Fruit fly (Drosophila melanogaster) whole organism, embryonic: ENCODE measurements around the gene CG15362.

ENCODE experiments used
- Abd-B ChIP-seq: fragments of 200-800 bp; sonication (Bioruptor generic); optimal IDR thresholded peaks from 2 replicates; lab custom pipeline; 2018; ENCODE audit warnings: missing biosample characterization, mild to moderate bottlenecking, missing genetic modification characterization, moderate library complexity
- BEAF-32 ChIP-seq: fragments of 200-800 bp; sonication (Bioruptor generic); optimal IDR thresholded peaks from 3 replicates; lab custom pipeline; 2017; ENCODE audit warnings: missing biosample characterization, missing genetic modification characterization, mild to moderate bottlenecking, moderate library complexity, missing genetic modification reagents
- Bgb ChIP-seq: fragments of 200-800 bp; sonication (Bioruptor generic); IDR thresholded peaks from 2 replicates; pipeline ENCODE4 v1.3.6; 2022; ENCODE audit warnings: missing biosample characterization, missing genetic modification characterization; ENCODE audit not compliant: partially characterized antibody
- Blimp-1 ChIP-seq: fragments of 200-800 bp; sonication (Bioruptor generic); optimal IDR thresholded peaks from 3 replicates; lab custom pipeline; 2018; ENCODE audit warnings: missing biosample characterization, missing genetic modification characterization, mild to moderate bottlenecking, moderate library complexity, missing genetic modification reagents
- CG11398 ChIP-seq: fragments of 200-800 bp; sonication (Bioruptor generic); optimal IDR thresholded peaks from 2 replicates; lab custom pipeline; 2016; ENCODE audit warnings: missing biosample characterization, missing genetic modification characterization
- CG12071 ChIP-seq: fragments of 200-800 bp; sonication (Bioruptor generic); optimal IDR thresholded peaks from 3 replicates; lab custom pipeline; 2018; ENCODE audit warnings: missing biosample characterization, mild to moderate bottlenecking, missing genetic modification characterization
- CG13775 ChIP-seq: fragments of 200-800 bp; sonication (Bioruptor generic); optimal IDR thresholded peaks from 3 replicates; lab custom pipeline; 2017; ENCODE audit warnings: missing biosample characterization, mild to moderate bottlenecking, missing genetic modification characterization
- CG14965 ChIP-seq: fragments of 200-800 bp; sonication (Bioruptor generic); optimal IDR thresholded peaks from 2 replicates; lab custom pipeline; 2016; ENCODE audit warnings: missing biosample characterization, missing genetic modification characterization, borderline replicate concordance
- CG15479 ChIP-seq: fragments of 200-800 bp; sonication (Bioruptor generic); optimal IDR thresholded peaks from 3 replicates; lab custom pipeline; 2019; ENCODE audit warnings: missing biosample characterization, mild to moderate bottlenecking, missing genetic modification characterization, moderate library complexity
- CG15514 ChIP-seq: fragments of 200-800 bp; sonication (Bioruptor generic); optimal IDR thresholded peaks from 3 replicates; lab custom pipeline; 2017; ENCODE audit warnings: missing biosample characterization, missing genetic modification characterization, mild to moderate bottlenecking, moderate library complexity, missing genetic modification reagents
- CG1832 ChIP-seq: fragments of 200-800 bp; sonication (Bioruptor generic); optimal IDR thresholded peaks from 2 replicates; lab custom pipeline; 2017; ENCODE audit warnings: missing biosample characterization, mild to moderate bottlenecking, missing genetic modification characterization, inconsistent platforms
- CG2116 ChIP-seq: fragments of 200-800 bp; sonication (Bioruptor generic); optimal IDR thresholded peaks from 3 replicates; lab custom pipeline; 2018; ENCODE audit warnings: missing biosample characterization, mild to moderate bottlenecking, missing genetic modification characterization
- CG2129 ChIP-seq: fragments of 200-800 bp; sonication (Bioruptor generic); IDR thresholded peaks from 2 replicates; pipeline ENCODE4 v1.3.6; 2022; ENCODE audit warnings: missing biosample characterization, missing genetic modification characterization; ENCODE audit not compliant: partially characterized antibody
- CG2678 ChIP-seq: fragments of 200-800 bp; sonication (Bioruptor generic); optimal IDR thresholded peaks from 3 replicates; lab custom pipeline; 2019; ENCODE audit warnings: missing biosample characterization, mild to moderate bottlenecking, missing genetic modification characterization, moderate library complexity
- CG3065 ChIP-seq: fragments of 200-800 bp; sonication (Bioruptor generic); optimal IDR thresholded peaks from 2 replicates; lab custom pipeline; 2016; ENCODE audit warnings: missing biosample characterization, missing genetic modification characterization
- CG42726 ChIP-seq: fragments of 200-800 bp; sonication (Bioruptor generic); IDR thresholded peaks from 2 replicates; pipeline ENCODE4 v1.3.6; 2022; ENCODE audit warnings: missing biosample characterization, missing genetic modification characterization; ENCODE audit not compliant: partially characterized antibody
- CG43689 ChIP-seq: fragments of 200-800 bp; sonication (Bioruptor generic); IDR thresholded peaks from 2 replicates; pipeline ENCODE4 v1.3.6; 2022; ENCODE audit warnings: missing biosample characterization, missing genetic modification characterization
- CG4424 ChIP-seq: fragments of 200-800 bp; sonication (Bioruptor generic); optimal IDR thresholded peaks from 3 replicates; lab custom pipeline; 2016; ENCODE audit warnings: missing biosample characterization, missing genetic modification characterization
- CG6765 ChIP-seq: fragments of 200-800 bp; sonication (Bioruptor generic); optimal IDR thresholded peaks from 3 replicates; lab custom pipeline; 2017; ENCODE audit warnings: missing biosample characterization, mild to moderate bottlenecking, missing genetic modification characterization
- CG6813 ChIP-seq: fragments of 200-800 bp; sonication (Bioruptor generic); optimal IDR thresholded peaks from 2 replicates; lab custom pipeline; 2017; ENCODE audit warnings: missing biosample characterization, missing genetic modification characterization, mild to moderate bottlenecking, moderate library complexity, missing genetic modification reagents
- CG8388 ChIP-seq: fragments of 200-800 bp; sonication (Bioruptor generic); optimal IDR thresholded peaks from 2 replicates; lab custom pipeline; 2019; ENCODE audit warnings: missing biosample characterization, mild to moderate bottlenecking, missing genetic modification characterization, moderate library complexity
- CG9609 ChIP-seq: fragments of 200-800 bp; sonication (Bioruptor generic); optimal IDR thresholded peaks from 3 replicates; lab custom pipeline; 2016; ENCODE audit warnings: missing biosample characterization, missing genetic modification characterization
- CG9817 ChIP-seq: fragments of 200-800 bp; sonication (Bioruptor generic); optimal IDR thresholded peaks from 2 replicates; lab custom pipeline; 2018; ENCODE audit warnings: missing biosample characterization, mild to moderate bottlenecking, missing genetic modification characterization, moderate library complexity
- D19A ChIP-seq: fragments of 200-800 bp; optimal IDR thresholded peaks from 3 replicates; lab custom pipeline; 2019; ENCODE audit warnings: missing biosample characterization, mild to moderate bottlenecking, missing genetic modification characterization, moderate library complexity
- Ets97D ChIP-seq: fragments of 200-800 bp; sonication (Bioruptor generic); optimal IDR thresholded peaks from 3 replicates; lab custom pipeline; 2016; ENCODE audit warnings: missing biosample characterization, missing genetic modification characterization
- Fer3 ChIP-seq: fragments of 200-800 bp; sonication (Bioruptor generic); optimal IDR thresholded peaks from 2 replicates; lab custom pipeline; 2018; ENCODE audit warnings: missing biosample characterization, mild to moderate bottlenecking, missing genetic modification characterization, moderate library complexity
- H15 ChIP-seq: fragments of 200-800 bp; sonication (Bioruptor generic); IDR thresholded peaks from 3 replicates; pipeline ENCODE4 v1.3.6; 2022; ENCODE audit warnings: missing biosample characterization, missing genetic modification characterization
- HLH4C ChIP-seq: fragments of 200-800 bp; sonication (Bioruptor generic); IDR thresholded peaks from 3 replicates; pipeline ENCODE4 v1.3.6; 2022; ENCODE audit warnings: missing biosample characterization, missing genetic modification characterization; ENCODE audit not compliant: partially characterized antibody
- HLHmδ ChIP-seq: fragments of 200-800 bp; sonication (Bioruptor generic); optimal IDR thresholded peaks from 2 replicates; lab custom pipeline; 2018; ENCODE audit warnings: missing biosample characterization, mild to moderate bottlenecking, missing genetic modification characterization, moderate library complexity
- HmgD ChIP-seq: fragments of 200-800 bp; sonication (Bioruptor generic); optimal IDR thresholded peaks from 3 replicates; lab custom pipeline; 2016; ENCODE audit warnings: missing biosample characterization, missing genetic modification characterization
- NFAT ChIP-seq: fragments of 200-800 bp; sonication (Bioruptor generic); IDR thresholded peaks from 2 replicates; pipeline ENCODE4 v1.3.6; 2022; ENCODE audit warnings: missing biosample characterization, missing genetic modification characterization
- Oaz ChIP-seq: fragments of 200-800 bp; sonication (Bioruptor generic); IDR thresholded peaks from 2 replicates; pipeline ENCODE4 v1.3.6; 2022; ENCODE audit warnings: missing biosample characterization, missing genetic modification characterization
- Ptx1 ChIP-seq: fragments of 200-800 bp; sonication (Bioruptor generic); IDR thresholded peaks from 2 replicates; pipeline ENCODE4 v1.3.6; 2022; ENCODE audit warnings: missing biosample characterization, missing genetic modification characterization
- crp ChIP-seq, 2 experiments: fragments of 200-800 bp; sonication (Bioruptor generic); optimal IDR thresholded peaks; 2 replicates in 1 of 2; 3 replicates in 1 of 2; lab custom pipeline; 2017; ENCODE audit warnings: missing biosample characterization in 2 of 2, missing genetic modification characterization in 2 of 2, mild to moderate bottlenecking in 1 of 2, moderate library complexity in 1 of 2
- dmrt11E ChIP-seq: fragments of 200-800 bp; sonication (Bioruptor generic); optimal IDR thresholded peaks from 3 replicates; lab custom pipeline; 2018; ENCODE audit warnings: missing biosample characterization, mild to moderate bottlenecking, missing genetic modification characterization, moderate library complexity
- dpn ChIP-seq, 2 experiments: fragments of 200-800 bp; sonication (Bioruptor generic); optimal IDR thresholded peaks; 3 replicates each; lab custom pipeline; 2016; ENCODE audit warnings: missing biosample characterization in 2 of 2, missing genetic modification characterization in 2 of 2
- ems ChIP-seq: fragments of 200-800 bp; sonication (Bioruptor generic); optimal IDR thresholded peaks from 3 replicates; lab custom pipeline; 2016; ENCODE audit warnings: missing biosample characterization, missing genetic modification characterization
- exex ChIP-seq: fragments of 200-800 bp; sonication (Bioruptor generic); optimal IDR thresholded peaks from 4 replicates; lab custom pipeline; 2018; ENCODE audit warnings: missing biosample characterization, mild to moderate bottlenecking, missing genetic modification characterization, moderate library complexity
- gem ChIP-seq: fragments of 200-800 bp; sonication (Bioruptor generic); optimal IDR thresholded peaks from 2 replicates; lab custom pipeline; 2019; ENCODE audit warnings: missing biosample characterization, mild to moderate bottlenecking, missing genetic modification characterization, moderate library complexity
- gsb-n ChIP-seq: fragments of 200-800 bp; sonication (Bioruptor generic); optimal IDR thresholded peaks from 3 replicates; lab custom pipeline; 2018; ENCODE audit warnings: missing biosample characterization, mild to moderate bottlenecking, missing genetic modification characterization
- ind ChIP-seq: fragments of 200-800 bp; sonication (Bioruptor generic); optimal IDR thresholded peaks from 3 replicates; lab custom pipeline; 2016; ENCODE audit warnings: missing biosample characterization, missing genetic modification characterization
- nau ChIP-seq: fragments of 200-800 bp; sonication (Bioruptor generic); optimal IDR thresholded peaks from 3 replicates; lab custom pipeline; 2017; ENCODE audit warnings: missing biosample characterization, mild to moderate bottlenecking, missing genetic modification characterization, missing genetic modification reagents
- org-1 ChIP-seq: fragments of 200-800 bp; sonication (Bioruptor generic); optimal IDR thresholded peaks from 2 replicates; lab custom pipeline; 2017; ENCODE audit warnings: missing biosample characterization, missing genetic modification characterization
- pb ChIP-seq: fragments of 200-800 bp; sonication (Bioruptor generic); optimal IDR thresholded peaks from 3 replicates; lab custom pipeline; 2016; ENCODE audit warnings: missing biosample characterization, missing genetic modification characterization
- sens ChIP-seq: fragments of 200-800 bp; sonication (Bioruptor generic); peaks from one replicate; lab custom pipeline; 2016; ENCODE audit warnings: missing biosample characterization, missing genetic modification characterization
- sim ChIP-seq: fragments of 200-800 bp; sonication (Bioruptor generic); IDR thresholded peaks from 2 replicates; pipeline ENCODE4 v1.3.6; 2022; ENCODE audit warnings: missing biosample characterization, missing genetic modification characterization
- slbo ChIP-seq: fragments of 200-800 bp; sonication (Bioruptor generic); IDR thresholded peaks from 2 replicates; pipeline ENCODE4 v1.3.6; 2022; ENCODE audit warnings: missing biosample characterization, missing genetic modification characterization
- sob ChIP-seq: fragments of 200-800 bp; sonication (Bioruptor generic); IDR thresholded peaks from 2 replicates; pipeline ENCODE4 v1.3.6; 2022; ENCODE audit warnings: missing biosample characterization, missing genetic modification characterization
- ttk ChIP-seq: fragments of 200-800 bp; sonication (Bioruptor generic); IDR thresholded peaks from 2 replicates; pipeline ENCODE4 v2.1.2; 2022; ENCODE audit warnings: missing biosample characterization, missing genetic modification characterization
- vnd ChIP-seq: fragments of 200-800 bp; sonication (Bioruptor generic); IDR thresholded peaks from 3 replicates; pipeline ENCODE4 v1.3.6; 2022; ENCODE audit warnings: missing biosample characterization, missing genetic modification characterization; ENCODE audit not compliant: partially characterized antibody

The CG15362 gene

DNA sequence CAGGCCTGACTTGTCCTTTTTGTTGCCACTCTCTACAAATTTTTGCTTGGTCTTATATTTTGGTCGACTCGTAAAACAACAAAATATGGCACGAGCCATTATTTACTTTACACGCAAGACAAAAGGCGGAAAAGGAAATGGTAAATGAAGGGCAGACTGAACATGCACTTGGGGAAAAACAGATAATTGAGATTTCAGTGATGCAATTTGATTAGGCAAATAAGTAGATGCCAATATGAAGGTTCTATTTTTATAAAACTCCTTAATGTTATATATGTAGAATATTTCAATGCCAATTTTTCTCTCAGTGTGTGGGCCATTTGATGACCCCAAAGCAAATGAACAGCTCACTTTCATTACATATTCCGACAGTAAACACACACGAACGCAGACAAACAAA lies 34.2 kb downstream of the CG15362 start (continued):
- TF ChIP-seq HLHmδ (GFP tag; lab: Kevin White, UChicago): no peak
- no peak for TF ChIP-seq org-1 (GFP tag; lab: Kevin White, UChicago)
- no peak for TF ChIP-seq CG14965 (GFP tag; lab: Kevin White, UChicago)
- no peak for TF ChIP-seq D19A
- TF ChIP-seq H15 (GFP tag; lab: Robert Waterston, UW): no peak
- no peak for TF ChIP-seq pb (GFP tag; lab: Kevin White, UChicago)
- peak; percentile 38; the same call in 1 of the 2 replicates for TF ChIP-seq Ptx1
- no peak for TF ChIP-seq CG2116 (GFP tag; lab: Kevin White, UChicago)
- no peak for TF ChIP-seq CG13775 (GFP tag; lab: Kevin White, UChicago)
- no peak for TF ChIP-seq CG1832 (GFP tag; lab: Kevin White, UChicago)
- no peak for TF ChIP-seq exex
- TF ChIP-seq CG15479 (GFP tag; lab: Kevin White, UChicago): no peak
- TF ChIP-seq CG2678 (tag; lab: Kevin White, UChicago): peak; percentile 53
- TF ChIP-seq slbo: peak; percentile 46; the same call in 1 of the 2 replicates
- no peak for TF ChIP-seq ttk (GFP tag; lab: Robert Waterston, UW)
- no peak for TF ChIP-seq CG3065 (GFP tag; lab: Kevin White, UChicago)
- peak; percentile 15 for TF ChIP-seq CG9817 (tag; lab: Kevin White, UChicago)
- no peak for TF ChIP-seq CG2129 (GFP tag; lab: Robert Waterston, UW)
- no peak for TF ChIP-seq CG43689 (GFP tag; lab: Robert Waterston, UW)
- no peak for TF ChIP-seq gsb-n
- no peak for TF ChIP-seq crp (GFP tag; optimal IDR thresholded peaks at IDR 0.05; lab: Kevin White, UChicago)
- TF ChIP-seq CG9609: no peak
- TF ChIP-seq Blimp-1: no peak
- TF ChIP-seq gem: peak; percentile 46
- TF ChIP-seq vnd: no peak
- no peak for TF ChIP-seq CG4424 (GFP tag; lab: Kevin White, UChicago)
- no peak for TF ChIP-seq BEAF-32 (GFP tag; lab: Kevin White, UChicago)
- TF ChIP-seq dmrt11E: no peak
- TF ChIP-seq ems (GFP tag; lab: Kevin White, UChicago): no peak
- TF ChIP-seq CG15514 (GFP tag; lab: Kevin White, UChicago): no peak
- TF ChIP-seq ind (GFP tag; lab: Kevin White, UChicago): peak; percentile 18
- no peak for TF ChIP-seq HmgD (GFP tag; lab: Kevin White, UChicago)
- TF ChIP-seq CG6813 (GFP tag; lab: Kevin White, UChicago): no peak
- peak; percentile 9 for TF ChIP-seq Fer3
- no peak for TF ChIP-seq CG8388 (GFP tag; lab: Kevin White, UChicago)
- TF ChIP-seq sim (GFP tag; lab: Robert Waterston, UW): no peak
- no peak for TF ChIP-seq Oaz (GFP tag; lab: Robert Waterston, UW)
- TF ChIP-seq CG42726 (GFP tag; lab: Robert Waterston, UW): no peak
- peak; percentile 55 for TF ChIP-seq sens (GFP tag; lab: Kevin White, UChicago)
- no peak for TF ChIP-seq dpn (GFP tag; optimal IDR thresholded peaks at IDR 0.05; lab: Kevin White, UChicago)
- TF ChIP-seq CG6765 (GFP tag; lab: Kevin White, UChicago): peak; percentile 2
- no peak for TF ChIP-seq Bgb
- no peak for TF ChIP-seq NFAT (GFP tag; lab: Robert Waterston, UW)
- no peak for TF ChIP-seq Ets97D (GFP tag; lab: Kevin White, UChicago)
- TF ChIP-seq Abd-B: no peak
- no peak for TF ChIP-seq HLH4C
- no peak for TF ChIP-seq CG12071
- no peak for TF ChIP-seq nau (GFP tag; lab: Kevin White, UChicago)
- TF ChIP-seq sob: peak; percentile 24; the same call in 1 of the 2 replicates
- no peak for TF ChIP-seq CG11398 (GFP tag; lab: Kevin White, UChicago)
